Fruit fly (Drosophila melanogaster) whole organism, wandering third instar larva: Measurements from ENCODE around the gene CG42688.

Experiments used
- Abd-B ChIP-seq: fragments of >200 bp; optimal IDR thresholded peaks from 2 replicates; lab custom pipeline; 2017; ENCODE audit warnings: missing biosample characterization, missing genetic modification characterization
- CG32264 ChIP-seq: fragments of 200-800 bp; sonication (Bioruptor generic); optimal IDR thresholded peaks from 2 replicates; lab custom pipeline; 2016; ENCODE audit warnings: missing biosample characterization, missing genetic modification characterization
- CG9705 ChIP-seq: fragments of 200-800 bp; sonication (Bioruptor generic); optimal IDR thresholded peaks from 2 replicates; lab custom pipeline; 2018; ENCODE audit warnings: missing biosample characterization, mild to moderate bottlenecking, missing genetic modification characterization
- CrebA ChIP-seq: fragments of 200-800 bp; sonication (Bioruptor generic); optimal IDR thresholded peaks from 2 replicates; lab custom pipeline; 2016; ENCODE audit warnings: missing biosample characterization, mild to moderate bottlenecking, missing genetic modification characterization, borderline replicate concordance
- Dfd ChIP-seq: fragments of >200 bp; optimal IDR thresholded peaks from 2 replicates; lab custom pipeline; 2017; ENCODE audit warnings: missing biosample characterization, missing genetic modification characterization
- Dif ChIP-seq: fragments of 200-275, 200-300 bp; sonication (Bioruptor generic); optimal IDR thresholded peaks from 2 replicates; lab custom pipeline; 2018; ENCODE audit warnings: missing biosample characterization, missing genetic modification characterization; ENCODE audit not compliant: partially characterized antibody
- GATAd ChIP-seq: sonication (Bioruptor generic); optimal IDR thresholded peaks from 2 replicates; lab custom pipeline; 2016; ENCODE audit warnings: missing biosample characterization, missing genetic modification characterization
- HLH106 ChIP-seq: fragments of 200-800 bp; optimal IDR thresholded peaks from 3 replicates; lab custom pipeline; 2019; ENCODE audit warnings: missing biosample characterization, mild to moderate bottlenecking, missing genetic modification characterization, moderate library complexity
- Hnf4 ChIP-seq: fragments of 200-800 bp; sonication (Bioruptor generic); optimal IDR thresholded peaks from 2 replicates; lab custom pipeline; 2016; ENCODE audit warnings: missing biosample characterization, mild to moderate bottlenecking, missing genetic modification characterization
- Hr78 ChIP-seq: fragments of >200 bp; optimal IDR thresholded peaks from 2 replicates; lab custom pipeline; 2017; ENCODE audit warnings: missing biosample characterization, missing genetic modification characterization
- Hr83 ChIP-seq: fragments of 200-300 bp; sonication (Bioruptor generic); optimal IDR thresholded peaks from 2 replicates; lab custom pipeline; 2016; ENCODE audit warnings: missing biosample characterization, mild to moderate bottlenecking, missing genetic modification characterization, moderate library complexity; ENCODE audit not compliant: poor library complexity, severe bottlenecking
- Jra ChIP-seq: sonication (Bioruptor generic); optimal IDR thresholded peaks from 2 replicates; lab custom pipeline; 2016; ENCODE audit warnings: missing biosample characterization, missing genetic modification characterization
- Mio ChIP-seq: sonication (Bioruptor generic); optimal IDR thresholded peaks from 2 replicates; lab custom pipeline; 2016; ENCODE audit warnings: missing biosample characterization, missing genetic modification characterization
- Myc ChIP-seq: fragments of >200 bp; optimal IDR thresholded peaks from 2 replicates; lab custom pipeline; 2017
- N ChIP-seq: fragments of >200 bp; optimal IDR thresholded peaks from 2 replicates; lab custom pipeline; 2018; ENCODE audit warnings: missing biosample characterization, missing external identifiers, missing genetic modification characterization
- OdsH ChIP-seq: fragments of 200-800 bp; sonication (Bioruptor generic); optimal IDR thresholded peaks from 2 replicates; lab custom pipeline; 2016; ENCODE audit warnings: missing biosample characterization, mild to moderate bottlenecking, missing genetic modification characterization
- Rel ChIP-seq, 2 experiments: fragments of 200-800 bp; sonication (Bioruptor generic) in 1 of 2; optimal IDR thresholded peaks; 2 replicates in 1 of 2; 3 replicates in 1 of 2; lab custom pipeline; 2016 to 2019; ENCODE audit warnings: mild to moderate bottlenecking in 2 of 2, missing biosample characterization in 2 of 2, missing genetic modification characterization in 2 of 2, moderate library complexity in 1 of 2
- Sp1 ChIP-seq: fragments of 200-800 bp; sonication (Bioruptor generic); optimal IDR thresholded peaks from 3 replicates; lab custom pipeline; 2019; ENCODE audit warnings: missing biosample characterization, mild to moderate bottlenecking, missing genetic modification characterization, moderate library complexity
- Vsx2 ChIP-seq: fragments of 200-300, 225-300 bp; sonication (Bioruptor generic); optimal IDR thresholded peaks from 2 replicates; lab custom pipeline; 2018; ENCODE audit warnings: missing biosample characterization, missing genetic modification characterization; ENCODE audit not compliant: partially characterized antibody
- br ChIP-seq: fragments of 200-800 bp; sonication (Bioruptor generic); optimal IDR thresholded peaks from 2 replicates; lab custom pipeline; 2016; ENCODE audit warnings: missing biosample characterization, missing genetic modification characterization
- brk ChIP-seq: fragments of 200-800 bp; sonication (Bioruptor generic); optimal IDR thresholded peaks from 2 replicates; lab custom pipeline; 2016; ENCODE audit warnings: missing biosample characterization, mild to moderate bottlenecking, missing genetic modification characterization
- dl ChIP-seq, 2 experiments: fragments of 175-275, 200-275 bp in 1 of 2; fragments of 200-275 bp in 1 of 2; sonication (Bioruptor generic); optimal IDR thresholded peaks; lab custom pipeline; 2018; ENCODE audit warnings: mild to moderate bottlenecking in 2 of 2, missing biosample characterization in 2 of 2, missing genetic modification characterization in 2 of 2, moderate library complexity in 2 of 2; ENCODE audit not compliant: partially characterized antibody in 2 of 2, insufficient read depth in 1 of 2
- dmrt93B ChIP-seq: fragments of 200-800 bp; sonication (Bioruptor generic); optimal IDR thresholded peaks from 2 replicates; lab custom pipeline; 2018; ENCODE audit warnings: missing biosample characterization, mild to moderate bottlenecking, missing genetic modification characterization
- dsf ChIP-seq: sonication (Bioruptor generic); optimal IDR thresholded peaks from 2 replicates; lab custom pipeline; 2016; ENCODE audit warnings: missing biosample characterization, missing genetic modification characterization, borderline replicate concordance
- ey ChIP-seq: fragments of 200-800 bp; sonication (Bioruptor generic); optimal IDR thresholded peaks from 2 replicates; lab custom pipeline; 2016; ENCODE audit warnings: missing biosample characterization, missing genetic modification characterization
- foxo ChIP-seq, 2 experiments: fragments of 200-800 bp; sonication (Bioruptor generic); optimal IDR thresholded peaks; 2 replicates in 1 of 2; 3 replicates in 1 of 2; lab custom pipeline; 2016 to 2017; ENCODE audit warnings: missing biosample characterization in 2 of 2, missing genetic modification characterization in 2 of 2
- fru ChIP-seq: fragments of 200-800 bp; sonication (Bioruptor generic); optimal IDR thresholded peaks from 3 replicates; lab custom pipeline; 2016; ENCODE audit warnings: missing biosample characterization, mild to moderate bottlenecking, missing genetic modification characterization
- h ChIP-seq: fragments of 200-800 bp; sonication (Bioruptor generic); optimal IDR thresholded peaks from 3 replicates; lab custom pipeline; 2016; ENCODE audit warnings: missing biosample characterization, mild to moderate bottlenecking, missing genetic modification characterization
- jim ChIP-seq: fragments of 175-275, 200-325 bp; sonication (Bioruptor generic); optimal IDR thresholded peaks from 2 replicates; lab custom pipeline; 2016; ENCODE audit warnings: missing biosample characterization, mild to moderate bottlenecking, missing genetic modification characterization
- lola ChIP-seq: fragments of >200 bp; optimal IDR thresholded peaks from 2 replicates; lab custom pipeline; 2017; ENCODE audit warnings: missing biosample characterization, missing genetic modification characterization
- pan ChIP-seq: fragments of >200 bp; optimal IDR thresholded peaks from 2 replicates; lab custom pipeline; 2017
- psq ChIP-seq: fragments of 200-800 bp; sonication (Bioruptor generic); optimal IDR thresholded peaks from 3 replicates; lab custom pipeline; 2017; ENCODE audit warnings: missing biosample characterization, mild to moderate bottlenecking, missing genetic modification characterization, moderate library complexity
- rgr ChIP-seq: fragments of 200-800 bp; sonication (Bioruptor generic); optimal IDR thresholded peaks from 3 replicates; lab custom pipeline; 2016; ENCODE audit warnings: missing biosample characterization, mild to moderate bottlenecking, missing genetic modification characterization
- sage ChIP-seq: fragments of 200-800 bp; sonication (Bioruptor generic); optimal IDR thresholded peaks from 2 replicates; lab custom pipeline; 2016; ENCODE audit warnings: missing biosample characterization, mild to moderate bottlenecking, missing genetic modification characterization
- sv ChIP-seq: fragments of 200-800 bp; sonication (Bioruptor generic); optimal IDR thresholded peaks from 3 replicates; lab custom pipeline; 2016; ENCODE audit warnings: missing biosample characterization, missing genetic modification characterization
- tai ChIP-seq: sonication (Bioruptor generic); optimal IDR thresholded peaks from 2 replicates; lab custom pipeline; 2016; ENCODE audit warnings: missing biosample characterization, missing genetic modification characterization
- usp ChIP-seq: fragments of >200 bp; optimal IDR thresholded peaks from 2 replicates; lab custom pipeline; 2017; ENCODE audit warnings: missing biosample characterization, missing genetic modification characterization
- woc ChIP-seq: sonication (Bioruptor generic); optimal IDR thresholded peaks from 2 replicates; lab custom pipeline; 2016; ENCODE audit warnings: missing biosample characterization, mild to moderate bottlenecking, missing genetic modification characterization

Gene CG42688

DNA sequence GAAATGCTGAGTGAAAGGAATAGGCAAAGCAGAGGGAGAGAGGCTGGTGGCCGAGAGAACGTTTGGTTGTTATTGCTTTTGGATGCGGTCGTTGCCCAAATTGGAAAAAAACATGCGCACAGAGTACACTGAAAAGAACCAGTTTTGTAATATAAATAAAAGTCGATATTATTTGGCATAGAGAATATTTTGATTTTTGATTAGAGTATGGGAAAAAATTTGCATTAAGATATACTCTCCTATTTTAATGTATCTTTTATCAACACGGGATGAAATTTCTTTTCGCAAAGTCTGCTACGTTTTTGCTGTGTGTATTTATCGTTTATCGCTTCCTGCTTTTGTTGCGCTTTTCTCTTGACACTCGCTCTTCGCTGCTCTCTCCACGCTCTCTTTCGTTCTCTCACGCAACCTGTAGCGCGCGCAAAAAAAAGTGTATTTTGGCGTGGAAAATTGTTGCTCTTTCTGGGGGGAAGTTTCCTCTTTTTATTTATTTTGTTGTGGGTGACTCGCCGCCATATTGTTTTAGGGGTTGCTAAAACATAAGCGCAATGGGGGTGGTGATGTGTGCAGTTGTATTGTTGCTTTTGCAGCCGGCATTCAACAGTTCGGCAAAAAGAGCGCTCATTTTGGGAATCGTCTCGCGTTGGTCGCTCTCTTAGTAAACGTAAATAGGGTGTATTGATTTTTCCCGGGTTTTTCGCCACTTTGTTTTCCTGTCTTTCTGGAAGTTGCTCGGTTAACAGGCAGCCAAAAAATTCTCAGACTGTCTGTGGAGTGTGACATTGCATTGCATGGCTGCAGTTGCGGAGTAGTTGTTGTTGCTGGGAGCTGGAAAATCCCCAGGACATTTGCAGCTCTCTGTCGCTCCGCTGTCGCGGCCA, 17.4 kb downstream of the CG42688 start:
- no peak for TF ChIP-seq Abd-B (GFP tag; lab: Kevin White, UChicago)
- peak; percentile 35 for TF ChIP-seq dsf
- TF ChIP-seq rgr (GFP tag; lab: Kevin White, UChicago) = peak; percentile 96
- no peak for TF ChIP-seq N
- peak; percentile 95 for TF ChIP-seq ey (GFP tag; lab: Kevin White, UChicago)
- TF ChIP-seq pan (lab: Kevin White, UChicago) = no peak
- TF ChIP-seq lola = no peak
- TF ChIP-seq CG9705 (GFP tag; lab: Kevin White, UChicago) = peak; percentile 75
- peak; percentile 89 for TF ChIP-seq br (GFP tag; lab: Kevin White, UChicago)
- TF ChIP-seq dl (GFP tag; optimal IDR thresholded peaks at IDR 0.05; lab: Kevin White, UChicago; ENCODE audit: insufficient read depth in 1 of 2, partially characterized antibody in 2 of 2) = peak; percentile 41 to 42
- TF ChIP-seq CrebA = no peak
- peak; percentile 91 for TF ChIP-seq HLH106 (tag; lab: Kevin White, UChicago)
- peak; percentile 84 for TF ChIP-seq Jra (GFP tag; lab: Kevin White, UChicago)
- TF ChIP-seq fru (GFP tag; lab: Kevin White, UChicago) = peak; percentile 97
- TF ChIP-seq usp (GFP tag; lab: Kevin White, UChicago) = no peak
- TF ChIP-seq Dif (GFP tag; lab: Kevin White, UChicago) = peak; percentile 64
- TF ChIP-seq psq (GFP tag; lab: Kevin White, UChicago) = peak; percentile 92
- peak; percentile 92 for TF ChIP-seq Sp1 (GFP tag; lab: Kevin White, UChicago)
- TF ChIP-seq tai (GFP tag; lab: Kevin White, UChicago) = peak; percentile 89
- TF ChIP-seq brk (GFP tag; lab: Kevin White, UChicago) = peak; percentile 94
- no peak for TF ChIP-seq jim (GFP tag; lab: Kevin White, UChicago)
- no peak for TF ChIP-seq Mio (GFP tag; lab: Kevin White, UChicago)
- peak; percentile 40 for TF ChIP-seq Rel (GFP tag; optimal IDR thresholded peaks at IDR 0.05; lab: Kevin White, UChicago)
- TF ChIP-seq Rel (tag; optimal IDR thresholded peaks at IDR 0.05; lab: Kevin White, UChicago) = peak; percentile 51
- TF ChIP-seq Hr78 (GFP tag; lab: Kevin White, UChicago) = no peak
- TF ChIP-seq CG32264 (GFP tag; lab: Kevin White, UChicago) = peak; percentile 81
- peak; percentile 95 for TF ChIP-seq sv (GFP tag; lab: Kevin White, UChicago)
- no peak for TF ChIP-seq Vsx2 (GFP tag; lab: Kevin White, UChicago)
- peak; percentile 82 for TF ChIP-seq dmrt93B (GFP tag; lab: Kevin White, UChicago)
- TF ChIP-seq Hnf4 (GFP tag; lab: Kevin White, UChicago) = peak; percentile 89
- TF ChIP-seq Hr83 (GFP tag; lab: Kevin White, UChicago) = no peak
- peak; percentile 89 for TF ChIP-seq woc (GFP tag; lab: Kevin White, UChicago)
- peak; percentile 96 for TF ChIP-seq OdsH (GFP tag; lab: Kevin White, UChicago)
- TF ChIP-seq foxo (GFP tag; optimal IDR thresholded peaks at IDR 0.05; lab: Kevin White, UChicago) = peak; percentile 79 to 96
- peak; percentile 40 for TF ChIP-seq Dfd (GFP tag; lab: Kevin White, UChicago)
- no peak for TF ChIP-seq Myc (lab: Kevin White, UChicago)
- no peak for TF ChIP-seq GATAd (GFP tag; lab: Kevin White, UChicago)
- TF ChIP-seq sage = peak; percentile 87
- peak; percentile 96 for TF ChIP-seq h (GFP tag; lab: Kevin White, UChicago)

DNA sequence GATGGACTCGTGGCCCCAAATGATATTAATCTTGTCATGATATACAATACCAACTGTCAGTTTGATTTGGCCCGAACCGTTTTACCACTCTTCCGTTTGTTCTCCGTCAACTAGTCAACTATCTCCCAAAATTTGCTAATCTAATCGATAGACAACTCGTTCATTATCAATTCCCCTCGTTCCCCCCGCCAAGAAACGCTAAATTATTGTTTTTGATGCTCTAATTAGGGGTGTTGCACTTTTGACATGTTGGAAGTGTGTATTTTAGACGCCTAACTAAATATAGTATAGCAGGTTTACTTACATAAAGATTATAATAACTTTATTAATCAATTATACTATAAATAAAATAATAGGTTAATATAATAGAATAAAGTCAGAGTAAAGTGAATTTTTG, 18.6 kb downstream of the CG42688 start:
- no peak for TF ChIP-seq sage
- no peak for TF ChIP-seq Myc (lab: Kevin White, UChicago)
- no peak for TF ChIP-seq dsf
- no peak for TF ChIP-seq tai (GFP tag; lab: Kevin White, UChicago)
- TF ChIP-seq woc (GFP tag; lab: Kevin White, UChicago) = no peak
- no peak for TF ChIP-seq Sp1 (GFP tag; lab: Kevin White, UChicago)
- no peak for TF ChIP-seq h (GFP tag; lab: Kevin White, UChicago)
- TF ChIP-seq CG9705 (GFP tag; lab: Kevin White, UChicago) = no peak
- no peak for TF ChIP-seq jim (GFP tag; lab: Kevin White, UChicago)
- no peak for TF ChIP-seq Hnf4 (GFP tag; lab: Kevin White, UChicago)
- TF ChIP-seq Mio (GFP tag; lab: Kevin White, UChicago) = no peak
- TF ChIP-seq GATAd (GFP tag; lab: Kevin White, UChicago) = no peak
